Fruit fly (Drosophila melanogaster) whole organism, embryonic: ENCODE measurements around the gene CG11384.
A peak's percentile ranks its signal among the peaks of the same experiment; 100 is the strongest.

Source experiments
- Atf3 ChIP-seq: fragments of 200-800 bp; sonication (Bioruptor generic); optimal IDR thresholded peaks from 3 replicates; lab custom pipeline; 2016; ENCODE audit warnings: missing biosample characterization, missing genetic modification characterization
- B-H2 ChIP-seq: fragments of 200-800 bp; sonication (Bioruptor generic); optimal IDR thresholded peaks from 2 replicates; lab custom pipeline; 2018; ENCODE audit warnings: missing biosample characterization, mild to moderate bottlenecking, missing genetic modification characterization
- CG10431 ChIP-seq: fragments of 200-800 bp; sonication (Bioruptor generic); optimal IDR thresholded peaks from 3 replicates; lab custom pipeline; 2018; ENCODE audit warnings: missing biosample characterization, mild to moderate bottlenecking, missing genetic modification characterization
- CG14441 ChIP-seq: fragments of 200-800 bp; sonication (Bioruptor generic); IDR thresholded peaks from 2 replicates; pipeline ENCODE4 v1.3.6; 2022; ENCODE audit warnings: missing biosample characterization, missing genetic modification characterization
- CG16779 ChIP-seq: fragments of 200-800 bp; sonication (Bioruptor generic); IDR thresholded peaks from 2 replicates; pipeline ENCODE4 v1.3.6; 2022; ENCODE audit warnings: missing biosample characterization, missing genetic modification characterization
- CG17359 ChIP-seq: fragments of 200-800 bp; sonication (Bioruptor generic); optimal IDR thresholded peaks from 3 replicates; lab custom pipeline; 2018; ENCODE audit warnings: missing biosample characterization, mild to moderate bottlenecking, missing genetic modification characterization, moderate library complexity
- CG3726 ChIP-seq: fragments of 200-800 bp; sonication (Bioruptor generic); IDR thresholded peaks from 3 replicates; pipeline ENCODE4, ENCODE4 v1.3.6; 2022; ENCODE audit warnings: missing biosample characterization, missing genetic modification characterization
- CG7556 ChIP-seq: fragments of 200-800 bp; sonication (Bioruptor generic); optimal IDR thresholded peaks from 2 replicates; lab custom pipeline; 2017; ENCODE audit warnings: missing biosample characterization, mild to moderate bottlenecking, missing genetic modification characterization
- CG8359 ChIP-seq: fragments of 200-800 bp; sonication (Bioruptor generic); optimal IDR thresholded peaks from 2 replicates; lab custom pipeline; 2017; ENCODE audit warnings: missing biosample characterization, mild to moderate bottlenecking, missing genetic modification characterization, borderline replicate concordance
- CHES-1-like ChIP-seq: fragments of 200-800 bp; sonication (Bioruptor generic); optimal IDR thresholded peaks from 2 replicates; lab custom pipeline; 2016; ENCODE audit warnings: missing biosample characterization, missing genetic modification characterization
- CTCF ChIP-seq: fragments of 200-800 bp; sonication (Bioruptor generic); optimal IDR thresholded peaks from 2 replicates; lab custom pipeline; 2017; ENCODE audit warnings: missing biosample characterization, mild to moderate bottlenecking, missing genetic modification characterization, moderate library complexity
- Dip3 ChIP-seq: fragments of 200-800 bp; sonication (Bioruptor generic); optimal IDR thresholded peaks from 3 replicates; lab custom pipeline; 2016; ENCODE audit warnings: missing biosample characterization, missing genetic modification characterization
- Doc3 ChIP-seq: fragments of 200-800 bp; sonication (Bioruptor generic); IDR thresholded peaks from 3 replicates; pipeline ENCODE4 v1.3.6; 2022; ENCODE audit warnings: missing biosample characterization, missing genetic modification characterization; ENCODE audit not compliant: partially characterized antibody
- E2f1 ChIP-seq: fragments of 200-800 bp; sonication (Bioruptor generic); IDR thresholded peaks from 2 replicates; pipeline ENCODE4 v1.3.6; 2022; ENCODE audit warnings: missing biosample characterization, missing genetic modification characterization
- Hr51 ChIP-seq, 2 experiments: fragments of 200-800 bp; sonication (Bioruptor generic); optimal IDR thresholded peaks; 2 replicates in 1 of 2; 3 replicates in 1 of 2; lab custom pipeline; 2016 to 2018; ENCODE audit warnings: missing biosample characterization in 2 of 2, missing genetic modification characterization in 2 of 2, mild to moderate bottlenecking in 1 of 2, moderate library complexity in 1 of 2
- Jarid2 ChIP-seq: fragments of 200-800 bp; sonication (Bioruptor generic); optimal IDR thresholded peaks from 3 replicates; lab custom pipeline; 2017; ENCODE audit warnings: mild to moderate bottlenecking, missing biosample characterization, missing genetic modification reagents, missing genetic modification characterization
- MBD-R2 ChIP-seq: fragments of 200-800 bp; sonication (Bioruptor generic); IDR thresholded peaks from 2 replicates; pipeline ENCODE4 v1.3.6; 2022; ENCODE audit warnings: missing biosample characterization, missing genetic modification characterization
- MTF-1 ChIP-seq: fragments of 200-800 bp; sonication (Bioruptor generic); optimal IDR thresholded peaks from 2 replicates; lab custom pipeline; 2018; ENCODE audit warnings: missing biosample characterization, mild to moderate bottlenecking, missing genetic modification characterization, borderline replicate concordance
- Meics ChIP-seq: fragments of 200-800 bp; sonication (Bioruptor generic); optimal IDR thresholded peaks from 2 replicates; lab custom pipeline; 2017; ENCODE audit warnings: missing biosample characterization, mild to moderate bottlenecking, missing genetic modification characterization
- Myb ChIP-seq: fragments of 200-800 bp; sonication (Bioruptor generic); optimal IDR thresholded peaks from 2 replicates; lab custom pipeline; 2016; ENCODE audit warnings: missing biosample characterization, missing genetic modification characterization
- NC2α ChIP-seq: fragments of 200-800 bp; sonication (Bioruptor generic); optimal IDR thresholded peaks from 2 replicates; lab custom pipeline; 2016; ENCODE audit warnings: missing biosample characterization, missing genetic modification characterization
- Opbp ChIP-seq: fragments of 200-800 bp; sonication (Bioruptor generic); IDR thresholded peaks from 3 replicates; pipeline ENCODE4 v1.3.6; 2022; ENCODE audit warnings: missing biosample characterization, missing genetic modification characterization; ENCODE audit not compliant: partially characterized antibody
- Ptx1 ChIP-seq: fragments of 200-800 bp; sonication (Bioruptor generic); IDR thresholded peaks from 2 replicates; pipeline ENCODE4 v1.3.6; 2022; ENCODE audit warnings: missing biosample characterization, missing genetic modification characterization
- Six4 ChIP-seq: fragments of 200-800 bp; sonication (Bioruptor generic); optimal IDR thresholded peaks from 2 replicates; lab custom pipeline; 2016; ENCODE audit warnings: missing biosample characterization, missing genetic modification characterization
- Sox102F ChIP-seq: fragments of 200-800 bp; sonication (Bioruptor generic); optimal IDR thresholded peaks from 2 replicates; lab custom pipeline; 2018; ENCODE audit warnings: missing biosample characterization, mild to moderate bottlenecking, missing genetic modification characterization, moderate library complexity
- Sry-δ ChIP-seq: fragments of 200-800 bp; sonication (Bioruptor generic); optimal IDR thresholded peaks from 2 replicates; lab custom pipeline; 2016; ENCODE audit warnings: missing biosample characterization, missing genetic modification characterization
- Stat92E ChIP-seq, 3 experiments: fragments of >200 bp in 2 of 3; fragments of 200-800 bp in 1 of 3; sonication (Bioruptor generic) in 1 of 3; optimal IDR thresholded peaks; 2 replicates each; lab custom pipeline; 2017 to 2019; ENCODE audit warnings: missing biosample characterization in 3 of 3, missing genetic modification characterization in 3 of 3, mild to moderate bottlenecking in 1 of 3, moderate library complexity in 1 of 3
- al ChIP-seq: fragments of 200-800 bp; sonication (Bioruptor generic); IDR thresholded peaks from 2 replicates; pipeline ENCODE4 v1.3.6; 2022; ENCODE audit warnings: missing biosample characterization, missing genetic modification characterization
- amos ChIP-seq: fragments of 200-800 bp; sonication (Bioruptor generic); IDR thresholded peaks from 2 replicates; pipeline ENCODE4 v1.3.6; 2022; ENCODE audit warnings: missing biosample characterization, missing genetic modification characterization; ENCODE audit not compliant: partially characterized antibody
- ara ChIP-seq: fragments of 200-800 bp; sonication (Bioruptor generic); IDR thresholded peaks from 2 replicates; pipeline ENCODE4 v1.3.6; 2022; ENCODE audit warnings: missing biosample characterization, missing genetic modification characterization
- bcd ChIP-seq: fragments of 200-800 bp; sonication (Bioruptor generic); optimal IDR thresholded peaks from 2 replicates; lab custom pipeline; 2017; ENCODE audit warnings: missing biosample characterization, mild to moderate bottlenecking, missing genetic modification characterization
- br ChIP-seq: fragments of >200 bp; optimal IDR thresholded peaks from 2 replicates; lab custom pipeline; 2017
- cg ChIP-seq: fragments of 200-800 bp; sonication (Bioruptor generic); optimal IDR thresholded peaks from 3 replicates; lab custom pipeline; 2019; ENCODE audit warnings: missing biosample characterization, mild to moderate bottlenecking, missing genetic modification characterization, moderate library complexity
- croc ChIP-seq: fragments of 200-800 bp; sonication (Bioruptor generic); conservative IDR thresholded peaks from 3 replicates; pipeline ENCODE4 v1.3.6; 2022; ENCODE audit warnings: missing biosample characterization, missing genetic modification characterization
- dpn ChIP-seq, 2 experiments: fragments of 200-800 bp; sonication (Bioruptor generic); optimal IDR thresholded peaks; 3 replicates each; lab custom pipeline; 2016; ENCODE audit warnings: missing biosample characterization in 2 of 2, missing genetic modification characterization in 2 of 2
- hth ChIP-seq: fragments of >200 bp; optimal IDR thresholded peaks from 2 replicates; lab custom pipeline; 2017; ENCODE audit warnings: inconsistent platforms
- kni ChIP-seq: fragments of 200-800 bp; sonication (Bioruptor generic); optimal IDR thresholded peaks from 3 replicates; lab custom pipeline; 2017; ENCODE audit warnings: mild to moderate bottlenecking, missing biosample characterization, missing genetic modification reagents, missing genetic modification characterization
- lmd ChIP-seq: fragments of 200-800 bp; sonication (Bioruptor generic); IDR thresholded peaks from 2 replicates; pipeline ENCODE4 v1.3.6; 2022; ENCODE audit warnings: missing biosample characterization, missing genetic modification characterization
- luna ChIP-seq: fragments of 200-800 bp; sonication (Bioruptor generic); optimal IDR thresholded peaks from 2 replicates; lab custom pipeline; 2016; ENCODE audit warnings: missing biosample characterization, missing genetic modification characterization
- pho ChIP-seq: fragments of 200-800 bp; sonication (Bioruptor generic); optimal IDR thresholded peaks from 2 replicates; lab custom pipeline; 2016; ENCODE audit warnings: missing biosample characterization, missing genetic modification characterization
- ranshi ChIP-seq: fragments of 200-800 bp; sonication (Bioruptor generic); IDR thresholded peaks from 2 replicates; pipeline ENCODE4 v1.3.6; 2022; ENCODE audit warnings: missing biosample characterization, missing genetic modification characterization
- row ChIP-seq: fragments of 200-800 bp; sonication (Bioruptor generic); IDR thresholded peaks from 3 replicates; pipeline ENCODE4 v1.3.6; 2022; ENCODE audit warnings: missing biosample characterization, missing genetic modification characterization
- schlank ChIP-seq: fragments of 200-800 bp; sonication (Bioruptor generic); optimal IDR thresholded peaks from 2 replicates; lab custom pipeline; 2018; ENCODE audit warnings: missing biosample characterization, mild to moderate bottlenecking, missing genetic modification characterization
- scrt ChIP-seq: fragments of 200-800 bp; sonication (Bioruptor generic); optimal IDR thresholded peaks from 2 replicates; lab custom pipeline; 2018; ENCODE audit warnings: missing biosample characterization, mild to moderate bottlenecking, missing genetic modification characterization, moderate library complexity
- sob ChIP-seq: fragments of 200-800 bp; sonication (Bioruptor generic); IDR thresholded peaks from 2 replicates; pipeline ENCODE4 v1.3.6; 2022; ENCODE audit warnings: missing biosample characterization, missing genetic modification characterization
- sqz ChIP-seq: fragments of 200-800 bp; sonication (Bioruptor generic); optimal IDR thresholded peaks from 3 replicates; lab custom pipeline; 2018; ENCODE audit warnings: missing biosample characterization, mild to moderate bottlenecking, missing genetic modification characterization
- stwl ChIP-seq: fragments of 200-800 bp; sonication (Bioruptor generic); optimal IDR thresholded peaks from 3 replicates; lab custom pipeline; 2018; ENCODE audit warnings: missing biosample characterization, mild to moderate bottlenecking, missing genetic modification characterization, moderate library complexity
- tap ChIP-seq: fragments of 200-800 bp; optimal IDR thresholded peaks from 3 replicates; lab custom pipeline; 2019; ENCODE audit warnings: missing biosample characterization, mild to moderate bottlenecking, missing genetic modification characterization, moderate library complexity
- trem ChIP-seq: fragments of 200-800 bp; optimal IDR thresholded peaks from 3 replicates; lab custom pipeline; 2019; ENCODE audit warnings: missing biosample characterization, mild to moderate bottlenecking, missing genetic modification characterization, moderate library complexity
- wor ChIP-seq: fragments of 200-800 bp; sonication (Bioruptor generic); IDR thresholded peaks from 2 replicates; pipeline ENCODE4 v1.3.6; 2022; ENCODE audit warnings: missing biosample characterization, missing genetic modification characterization

CG11384 gene

dm6 chrX:1129575-1130281, 46.1 kb downstream of the CG11384 start (continued):
- TF ChIP-seq CG16779 (GFP tag; lab: Robert Waterston, UW) (no peak), CG10431 (GFP tag; lab: Kevin White, UChicago) (no peak), CHES-1-like (GFP tag; lab: Kevin White, UChicago) (peak; percentile 19), Doc3 (no peak), trem (tag; lab: Kevin White, UChicago) (peak; percentile 42), Meics (GFP tag; lab: Kevin White, UChicago) (peak; percentile 23), CG14441 (GFP tag; lab: Robert Waterston, UW) (peak; percentile 77), CG3726 (0 out of 3 replicates have a peak, but pooled peaks have one; percentile 53), Dip3 (GFP tag; lab: Kevin White, UChicago) (no peak), al (GFP tag; lab: Robert Waterston, UW) (no peak), Sox102F (peak; percentile 82), MTF-1 (GFP tag; lab: Kevin White, UChicago) (no peak), amos (GFP tag; lab: Robert Waterston, UW) (no peak), sqz (GFP tag; lab: Kevin White, UChicago) (no peak), tap (tag; lab: Kevin White, UChicago) (peak; percentile 62), wor (GFP tag; lab: Robert Waterston, UW) (peak; percentile 50; the same call in 1 of the 2 replicates), NC2α (GFP tag; lab: Kevin White, UChicago) (no peak), pho (GFP tag; lab: Kevin White, UChicago) (peak; percentile 16), CTCF (peak; percentile 9), bcd (GFP tag; lab: Kevin White, UChicago) (peak; percentile 41), row (GFP tag; lab: Robert Waterston, UW) (peak; percentile 69), CG7556 (peak; percentile 48), scrt (GFP tag; lab: Kevin White, UChicago) (no peak), E2f1 (GFP tag; lab: Robert Waterston, UW) (peak; percentile 31; the same call in 1 of the 2 replicates), Atf3 (no peak), br (lab: Kevin White, UChicago) (no peak), CG17359 (peak; percentile 78), ara (peak; percentile 76), sob (GFP tag; lab: Robert Waterston, UW) (no peak), hth (no peak), lmd (peak; percentile 70), Stat92E (GFP tag; optimal IDR thresholded peaks at IDR 0.05; lab: Kevin White, UChicago) (no peak), dpn (GFP tag; optimal IDR thresholded peaks at IDR 0.05; lab: Kevin White, UChicago) (peak; percentile 44 to 68), croc (GFP tag; lab: Robert Waterston, UW) (peak; percentile 48; the same call in 2 of the 3 replicates), Hr51 (GFP tag; optimal IDR thresholded peaks at IDR 0.05; lab: Kevin White, UChicago) (peak in 1 of 2 experiments; percentile 73), stwl (tag; lab: Kevin White, UChicago) (no peak), cg (no peak), luna (GFP tag; lab: Kevin White, UChicago) (no peak), ranshi (peak; percentile 52), schlank (tag; lab: Kevin White, UChicago) (no peak), MBD-R2 (GFP tag; lab: Robert Waterston, UW) (no peak), Ptx1 (GFP tag; lab: Robert Waterston, UW) (peak; percentile 62), kni (GFP tag; lab: Kevin White, UChicago) (no peak), CG8359 (GFP tag; lab: Kevin White, UChicago) (peak; percentile 17), Sry-δ (no peak), Opbp (GFP tag; lab: Robert Waterston, UW) (no peak), Jarid2 (GFP tag; lab: Kevin White, UChicago) (no peak), Six4 (GFP tag; lab: Kevin White, UChicago) (peak; percentile 46), B-H2 (GFP tag; lab: Kevin White, UChicago) (no peak), Myb (GFP tag; lab: Kevin White, UChicago) (peak; percentile 13)
